Worm (Caenorhabditis elegans) whole organism, early embryonic: ENCODE data around the gene F07F6.8.

Source experiments
- B0310.2 ChIP-seq: sonication (generic microtip); optimal IDR thresholded peaks from 2 replicates; lab custom pipeline; 2016; ENCODE audit warnings: mild to moderate bottlenecking, missing genetic modification characterization, missing compliant biosample characterization
- ama-1 ChIP-seq: fragments of 150-350 bp; optimal IDR thresholded peaks from 2 replicates; lab custom pipeline; 2014
- ceh-13 ChIP-seq: fragments of 200-800 bp; sonication (Bioruptor generic); optimal IDR thresholded peaks from 2 replicates; lab custom pipeline; 2018; ENCODE audit warnings: mild to moderate bottlenecking, missing genetic modification characterization, missing compliant biosample characterization
- ceh-36 ChIP-seq: sonication (generic microtip); optimal IDR thresholded peaks from 2 replicates; lab custom pipeline; 2016; ENCODE audit warnings: missing genetic modification characterization, inconsistent platforms, missing compliant biosample characterization
- flt-1 ChIP-seq: fragments of 200-800 bp; sonication (Bioruptor generic); IDR thresholded peaks from 2 replicates; pipeline ENCODE4 v1.3.6; 2022; ENCODE audit warnings: missing genetic modification characterization, missing compliant biosample characterization
- hmbx-1 ChIP-seq: sonication (generic microtip); optimal IDR thresholded peaks from 2 replicates; lab custom pipeline; 2016; ENCODE audit warnings: mild to moderate bottlenecking, missing genetic modification characterization, missing compliant biosample characterization
- hmg-4 ChIP-seq: fragments of 200-800 bp; sonication (Bioruptor generic); optimal IDR thresholded peaks from 2 replicates; lab custom pipeline; 2018; ENCODE audit warnings: mild to moderate bottlenecking, missing genetic modification characterization, missing compliant biosample characterization
- sea-1 ChIP-seq: fragments of 200-800 bp; sonication (Bioruptor generic); conservative IDR thresholded peaks from 2 replicates; pipeline ENCODE4 v1.3.6; 2022; ENCODE audit warnings: missing genetic modification characterization, missing compliant biosample characterization

DNA sequence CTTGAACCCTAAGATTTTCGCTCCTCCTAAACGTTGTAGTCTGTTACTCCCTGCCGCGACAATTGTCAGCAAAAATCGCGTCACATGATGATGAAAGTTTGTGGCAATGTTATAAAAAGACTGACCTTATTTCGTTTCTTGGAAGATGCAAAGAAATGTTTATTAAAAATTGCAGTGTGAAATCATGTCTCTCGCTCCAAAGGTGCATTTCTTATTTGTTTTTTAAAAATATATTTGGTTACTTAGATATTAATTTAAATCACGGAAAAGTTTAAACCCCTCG, 47.4 kb downstream of the F07F6.8 start:
- no peak for TF ChIP-seq ama-1 (lab: Kevin White, UChicago)
- TF ChIP-seq ceh-36 (tag; lab: Kevin White, UChicago), result no peak
- no peak for TF ChIP-seq sea-1
- TF ChIP-seq ceh-13 (GFP tag; lab: Kevin White, UChicago), result no peak
- TF ChIP-seq hmbx-1 (tag; lab: Kevin White, UChicago), result no peak
- no peak for TF ChIP-seq B0310.2 (tag; lab: Kevin White, UChicago)
- no peak for TF ChIP-seq hmg-4 (GFP tag; lab: Kevin White, UChicago)
- no peak for TF ChIP-seq flt-1 (GFP tag; lab: Robert Waterston, UW)
